Worm (Caenorhabditis elegans): ENCODE results near the gene ghi-1.

DNA sequence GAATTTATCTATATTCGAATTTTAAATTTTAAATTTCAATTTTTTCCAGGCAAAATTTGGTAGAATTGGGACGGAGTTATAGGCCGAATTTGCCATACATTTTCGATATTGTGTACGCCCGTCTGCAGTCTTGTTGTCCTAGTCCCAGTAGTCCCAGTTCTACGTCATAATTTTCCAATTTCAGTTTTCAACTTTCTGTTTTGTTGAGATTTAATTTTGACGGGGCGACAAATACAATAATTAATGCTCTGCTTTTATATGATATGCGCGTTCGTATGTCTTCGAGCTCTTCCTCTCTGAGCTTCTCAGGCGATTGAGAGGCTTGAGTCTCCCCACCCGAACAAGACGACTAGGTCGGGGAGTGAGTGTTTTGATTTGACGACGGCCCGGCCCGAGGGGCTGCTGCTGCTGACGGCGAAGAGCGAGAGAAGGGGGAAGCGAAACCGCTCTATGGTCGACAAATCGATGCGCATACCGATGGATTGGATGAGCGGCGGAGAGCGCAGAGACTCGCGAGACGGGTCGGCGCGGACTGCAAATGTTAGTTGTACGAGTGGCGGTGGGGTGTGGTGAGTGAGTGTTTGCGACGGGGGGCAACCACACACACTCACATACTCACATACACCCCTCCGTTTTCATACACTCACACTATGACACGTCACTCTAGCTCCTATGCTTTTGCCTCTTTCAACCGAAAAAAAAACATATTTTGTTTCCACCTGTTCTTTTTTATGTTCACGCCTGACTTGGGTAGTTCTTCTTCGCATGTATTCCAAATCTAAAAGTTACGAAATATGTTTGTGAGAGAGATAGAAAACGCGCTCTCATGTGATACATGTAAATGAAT is 11.6 kb upstream of the ghi-1 start:
- peak; percentile 64 for TF ChIP-seq nhr-21 (tag; optimal IDR thresholded peaks at IDR 0.05)
- TF ChIP-seq ama-1 (optimal IDR thresholded peaks at IDR 0.05), result peak; percentile 67
- no peak for TF ChIP-seq ztf-11 (tag; optimal IDR thresholded peaks at IDR 0.05)
- TF ChIP-seq lin-13 (GFP tag; optimal IDR thresholded peaks at IDR 0.05), result peak; percentile 56
- peak; percentile 46 for TF ChIP-seq egl-27 (tag; optimal IDR thresholded peaks at IDR 0.05)
- no peak for TF ChIP-seq nhr-237 (tag; optimal IDR thresholded peaks at IDR 0.05)
- TF ChIP-seq unc-55 (GFP tag; optimal IDR thresholded peaks at IDR 0.05), result peak; percentile 50
- TF ChIP-seq ztf-4 (tag; optimal IDR thresholded peaks at IDR 0.05), result peak; percentile 50

Measured in whole organism, L2 larva.